Fruit fly (Drosophila melanogaster) whole organism, embryonic: ENCODE results near the gene boil.

Experiments
- B-H1 ChIP-seq: fragments of 200-800 bp; sonication (Bioruptor generic); IDR thresholded peaks from 3 replicates; pipeline ENCODE4 v1.3.6; 2022; ENCODE audit warnings: missing biosample characterization, missing genetic modification characterization
- Bgb ChIP-seq: fragments of 200-800 bp; sonication (Bioruptor generic); IDR thresholded peaks from 2 replicates; pipeline ENCODE4 v1.3.6; 2022; ENCODE audit warnings: missing biosample characterization, missing genetic modification characterization; ENCODE audit not compliant: partially characterized antibody
- BtbVII ChIP-seq: fragments of 200-800 bp; sonication (Bioruptor generic); optimal IDR thresholded peaks from 3 replicates; lab custom pipeline; 2017; ENCODE audit warnings: missing biosample characterization, mild to moderate bottlenecking, missing genetic modification characterization
- CG10366 ChIP-seq: fragments of 200-800 bp; sonication (Bioruptor generic); IDR thresholded peaks from 2 replicates; pipeline ENCODE4 v1.3.6; 2022; ENCODE audit warnings: missing biosample characterization, missing genetic modification characterization
- CG10543 ChIP-seq: fragments of 200-800 bp; sonication (Bioruptor generic); optimal IDR thresholded peaks from 3 replicates; lab custom pipeline; 2017; ENCODE audit warnings: missing biosample characterization, mild to moderate bottlenecking, missing genetic modification characterization, moderate library complexity
- CG11504 ChIP-seq: fragments of 200-800 bp; sonication (Bioruptor generic); optimal IDR thresholded peaks from 3 replicates; lab custom pipeline; 2019; ENCODE audit warnings: missing biosample characterization, mild to moderate bottlenecking, missing genetic modification characterization, moderate library complexity
- CG12071 ChIP-seq: fragments of 200-800 bp; sonication (Bioruptor generic); optimal IDR thresholded peaks from 3 replicates; lab custom pipeline; 2018; ENCODE audit warnings: missing biosample characterization, mild to moderate bottlenecking, missing genetic modification characterization
- CG13296 ChIP-seq: fragments of 200-800 bp; sonication (Bioruptor generic); optimal IDR thresholded peaks from 3 replicates; lab custom pipeline; 2018; ENCODE audit warnings: missing biosample characterization, mild to moderate bottlenecking, missing genetic modification characterization
- CG14050 ChIP-seq: fragments of 200-800 bp; sonication (Bioruptor generic); IDR thresholded peaks from 3 replicates; pipeline ENCODE4 v1.3.6; 2022; ENCODE audit warnings: missing biosample characterization, missing genetic modification characterization
- CG14965 ChIP-seq: fragments of 200-800 bp; sonication (Bioruptor generic); optimal IDR thresholded peaks from 2 replicates; lab custom pipeline; 2016; ENCODE audit warnings: missing biosample characterization, missing genetic modification characterization, borderline replicate concordance
- CG16779 ChIP-seq: fragments of 200-800 bp; sonication (Bioruptor generic); IDR thresholded peaks from 2 replicates; pipeline ENCODE4 v1.3.6; 2022; ENCODE audit warnings: missing biosample characterization, missing genetic modification characterization
- CG17328 ChIP-seq: fragments of 200-800 bp; sonication (Bioruptor generic); IDR thresholded peaks from 2 replicates; pipeline ENCODE4 v1.3.6; 2022; ENCODE audit warnings: missing biosample characterization, missing genetic modification characterization
- CG30403 ChIP-seq: fragments of 200-800 bp; sonication (Bioruptor generic); optimal IDR thresholded peaks from 3 replicates; lab custom pipeline; 2016; ENCODE audit warnings: missing biosample characterization, missing genetic modification characterization
- CG31365 ChIP-seq: fragments of 200-800 bp; sonication (Bioruptor generic); optimal IDR thresholded peaks from 2 replicates; lab custom pipeline; 2018; ENCODE audit warnings: missing biosample characterization, mild to moderate bottlenecking, missing genetic modification characterization
- CG3163 ChIP-seq: fragments of 200-800 bp; sonication (Bioruptor generic); optimal IDR thresholded peaks from 3 replicates; lab custom pipeline; 2016; ENCODE audit warnings: missing biosample characterization, missing genetic modification characterization
- CG6765 ChIP-seq: fragments of 200-800 bp; sonication (Bioruptor generic); optimal IDR thresholded peaks from 3 replicates; lab custom pipeline; 2017; ENCODE audit warnings: missing biosample characterization, mild to moderate bottlenecking, missing genetic modification characterization
- CG8281 ChIP-seq: fragments of 200-800 bp; sonication (Bioruptor generic); optimal IDR thresholded peaks from 2 replicates; lab custom pipeline; 2018; ENCODE audit warnings: missing biosample characterization, mild to moderate bottlenecking, missing genetic modification characterization, moderate library complexity
- CG8944 ChIP-seq: fragments of 200-800 bp; sonication (Bioruptor generic); optimal IDR thresholded peaks from 3 replicates; lab custom pipeline; 2016; ENCODE audit warnings: missing biosample characterization, missing genetic modification characterization
- CG9727 ChIP-seq: fragments of 200-800 bp; sonication (Bioruptor generic); optimal IDR thresholded peaks from 3 replicates; lab custom pipeline; 2017; ENCODE audit warnings: missing biosample characterization, mild to moderate bottlenecking, missing genetic modification characterization
- CG9817 ChIP-seq: fragments of 200-800 bp; sonication (Bioruptor generic); optimal IDR thresholded peaks from 2 replicates; lab custom pipeline; 2018; ENCODE audit warnings: missing biosample characterization, mild to moderate bottlenecking, missing genetic modification characterization, moderate library complexity
- CG9876 ChIP-seq: fragments of 200-800 bp; sonication (Bioruptor generic); optimal IDR thresholded peaks from 2 replicates; lab custom pipeline; 2016; ENCODE audit warnings: missing biosample characterization, missing genetic modification characterization
- CHES-1-like ChIP-seq: fragments of 200-800 bp; sonication (Bioruptor generic); optimal IDR thresholded peaks from 2 replicates; lab custom pipeline; 2016; ENCODE audit warnings: missing biosample characterization, missing genetic modification characterization
- CkIIα-i1 ChIP-seq: fragments of 200-800 bp; sonication (Bioruptor generic); IDR thresholded peaks from 2 replicates; pipeline ENCODE4 v1.3.6; 2022; ENCODE audit warnings: missing biosample characterization, missing genetic modification characterization
- Doc3 ChIP-seq: fragments of 200-800 bp; sonication (Bioruptor generic); IDR thresholded peaks from 3 replicates; pipeline ENCODE4 v1.3.6; 2022; ENCODE audit warnings: missing biosample characterization, missing genetic modification characterization; ENCODE audit not compliant: partially characterized antibody
- GATAe ChIP-seq: fragments of 200-800 bp; sonication (Bioruptor generic); conservative IDR thresholded peaks from 2 replicates; pipeline ENCODE4 v1.3.6; 2022; ENCODE audit warnings: missing biosample characterization, missing genetic modification characterization
- Kr ChIP-seq: fragments of 200-800 bp; sonication (Bioruptor generic); optimal IDR thresholded peaks from 2 replicates; lab custom pipeline; 2017; ENCODE audit warnings: missing biosample characterization, mild to moderate bottlenecking, missing genetic modification characterization
- Max ChIP-seq: fragments of 200-800 bp; sonication (Bioruptor generic); optimal IDR thresholded peaks from 2 replicates; lab custom pipeline; 2016; ENCODE audit warnings: missing biosample characterization, mild to moderate bottlenecking, missing genetic modification characterization
- NC2β ChIP-seq: fragments of 200-800 bp; sonication (Bioruptor generic); optimal IDR thresholded peaks from 2 replicates; lab custom pipeline; 2016; ENCODE audit warnings: missing biosample characterization, missing genetic modification characterization
- Oaz ChIP-seq: fragments of 200-800 bp; sonication (Bioruptor generic); IDR thresholded peaks from 2 replicates; pipeline ENCODE4 v1.3.6; 2022; ENCODE audit warnings: missing biosample characterization, missing genetic modification characterization
- Scr ChIP-seq: fragments of 200-800 bp; sonication (Bioruptor generic); IDR thresholded peaks from 2 replicates; pipeline ENCODE4 v1.3.6; 2022; ENCODE audit warnings: missing biosample characterization, missing genetic modification characterization; ENCODE audit not compliant: partially characterized antibody
- Six4 ChIP-seq: fragments of 200-800 bp; sonication (Bioruptor generic); optimal IDR thresholded peaks from 2 replicates; lab custom pipeline; 2016; ENCODE audit warnings: missing biosample characterization, missing genetic modification characterization
- ac ChIP-seq: fragments of 200-800 bp; sonication (Bioruptor generic); optimal IDR thresholded peaks from 3 replicates; lab custom pipeline; 2017; ENCODE audit warnings: missing biosample characterization, mild to moderate bottlenecking, missing genetic modification characterization
- cg ChIP-seq: fragments of 200-800 bp; sonication (Bioruptor generic); optimal IDR thresholded peaks from 3 replicates; lab custom pipeline; 2019; ENCODE audit warnings: missing biosample characterization, mild to moderate bottlenecking, missing genetic modification characterization, moderate library complexity
- chn ChIP-seq: fragments of 200-800 bp; sonication (Bioruptor generic); optimal IDR thresholded peaks from 2 replicates; lab custom pipeline; 2016; ENCODE audit warnings: missing biosample characterization, missing genetic modification characterization
- corto ChIP-seq: fragments of 200-800 bp; sonication (Bioruptor generic); optimal IDR thresholded peaks from 2 replicates; lab custom pipeline; 2016; ENCODE audit warnings: missing biosample characterization, mild to moderate bottlenecking, missing genetic modification characterization, moderate library complexity
- dati ChIP-seq: fragments of 200-800 bp; sonication (Bioruptor generic); IDR thresholded peaks from 2 replicates; pipeline ENCODE4 v1.3.6; 2022; ENCODE audit warnings: missing biosample characterization, missing genetic modification characterization
- gsb ChIP-seq: fragments of 200-800 bp; sonication (Bioruptor generic); IDR thresholded peaks from 2 replicates; pipeline ENCODE4 v1.3.6; 2022; ENCODE audit warnings: missing biosample characterization, missing genetic modification characterization
- hbn ChIP-seq: fragments of 200-800 bp; sonication (Bioruptor generic); IDR thresholded peaks from 2 replicates; pipeline ENCODE4 v1.3.6; 2022; ENCODE audit warnings: missing biosample characterization, missing genetic modification characterization; ENCODE audit not compliant: partially characterized antibody
- jigr1 ChIP-seq: fragments of 200-800 bp; sonication (Bioruptor generic); IDR thresholded peaks from 3 replicates; pipeline ENCODE4 v1.3.6; 2022; ENCODE audit warnings: missing biosample characterization, missing genetic modification characterization
- ken ChIP-seq: fragments of 200-800 bp; sonication (Bioruptor generic); IDR thresholded peaks from 3 replicates; pipeline ENCODE4 v1.3.6; 2022; ENCODE audit warnings: missing biosample characterization, missing genetic modification characterization
- klu ChIP-seq: fragments of 200-800 bp; sonication (Bioruptor generic); IDR thresholded peaks from 2 replicates; pipeline ENCODE4 v1.3.6; 2022; ENCODE audit warnings: missing biosample characterization, missing genetic modification characterization
- lilli ChIP-seq: fragments of 200-800 bp; sonication (Bioruptor generic); optimal IDR thresholded peaks from 3 replicates; lab custom pipeline; 2016; ENCODE audit warnings: missing biosample characterization, missing genetic modification characterization
- lov ChIP-seq, 2 experiments: fragments of 200-800 bp in 1 of 2; fragments of >200 bp in 1 of 2; sonication (Bioruptor generic) in 1 of 2; IDR thresholded peaks in 1 of 2; optimal IDR thresholded peaks in 1 of 2; 2 replicates in 1 of 2; 3 replicates in 1 of 2; pipeline versions ENCODE4 v1.3.6 to Lab custom; 2017 to 2022; ENCODE audit warnings: missing biosample characterization in 1 of 2, missing genetic modification characterization in 1 of 2
- maf-S ChIP-seq: fragments of 200-800 bp; sonication (Bioruptor generic); optimal IDR thresholded peaks from 2 replicates; lab custom pipeline; 2016; ENCODE audit warnings: missing biosample characterization, missing genetic modification characterization
- salm ChIP-seq: fragments of 200-800 bp; sonication (Bioruptor generic); optimal IDR thresholded peaks from 2 replicates; lab custom pipeline; 2018; ENCODE audit warnings: missing biosample characterization, mild to moderate bottlenecking, missing genetic modification characterization
- sd ChIP-seq: fragments of 200-800 bp; sonication (Bioruptor generic); optimal IDR thresholded peaks from 3 replicates; lab custom pipeline; 2018; ENCODE audit warnings: missing biosample characterization, mild to moderate bottlenecking, missing genetic modification characterization, moderate library complexity
- sna ChIP-seq: fragments of 200-800 bp; sonication (Bioruptor generic); IDR thresholded peaks from 2 replicates; pipeline ENCODE4 v1.3.6; 2022; ENCODE audit warnings: missing biosample characterization, missing genetic modification characterization; ENCODE audit not compliant: partially characterized antibody
- ttk ChIP-seq: fragments of 200-800 bp; sonication (Bioruptor generic); IDR thresholded peaks from 2 replicates; pipeline ENCODE4 v2.1.2; 2022; ENCODE audit warnings: missing biosample characterization, missing genetic modification characterization
- tx ChIP-seq: fragments of 200-800 bp; sonication (Bioruptor generic); optimal IDR thresholded peaks from 2 replicates; lab custom pipeline; 2016; ENCODE audit warnings: missing biosample characterization, missing genetic modification characterization
- z ChIP-seq: fragments of 200-800 bp; sonication (Bioruptor generic); IDR thresholded peaks from 3 replicates; pipeline ENCODE4 v1.3.6; 2022; ENCODE audit warnings: missing biosample characterization, missing genetic modification characterization
- zf30C ChIP-seq: fragments of 200-800 bp; sonication (Bioruptor generic); optimal IDR thresholded peaks from 3 replicates; lab custom pipeline; 2018; ENCODE audit warnings: missing biosample characterization, mild to moderate bottlenecking, missing genetic modification characterization

boil gene

dm6 chrX:4908926-4909432 is 33.5 kb downstream of the boil start, which contains the start of gene CG32772 (continued):
- TF ChIP-seq dati (GFP tag; lab: Robert Waterston, UW) (no peak), ken (GFP tag; lab: Robert Waterston, UW) (no peak), Kr (GFP tag; lab: Kevin White, UChicago) (no peak), ttk (GFP tag; lab: Robert Waterston, UW) (no peak), CG14965 (GFP tag; lab: Kevin White, UChicago) (no peak), klu (GFP tag; lab: Robert Waterston, UW) (no peak), BtbVII (GFP tag; lab: Kevin White, UChicago) (no peak), CG10543 (GFP tag; lab: Kevin White, UChicago) (peak; percentile 16), CG6765 (GFP tag; lab: Kevin White, UChicago) (no peak), z (GFP tag; lab: Robert Waterston, UW) (no peak), lilli (GFP tag; lab: Kevin White, UChicago) (peak; percentile 4), CG10366 (GFP tag; lab: Robert Waterston, UW) (no peak), CG30403 (GFP tag; lab: Kevin White, UChicago) (no peak), CG11504 (tag; lab: Kevin White, UChicago) (peak; percentile 2), lov (optimal IDR thresholded peaks at IDR 0.05; lab: Kevin White, UChicago) (no peak), lov (GFP tag; IDR thresholded peaks at IDR 0.05; lab: Robert Waterston, UW) (no peak), Doc3 (GFP tag; lab: Robert Waterston, UW) (peak; percentile 53; the same call in 1 of the 3 replicates), CG3163 (GFP tag; lab: Kevin White, UChicago) (no peak), Bgb (GFP tag; lab: Robert Waterston, UW) (peak; percentile 89), sna (GFP tag; lab: Robert Waterston, UW) (peak; percentile 68), sd (tag; lab: Kevin White, UChicago) (peak; percentile 32), NC2β (GFP tag; lab: Kevin White, UChicago) (no peak), CG9817 (tag; lab: Kevin White, UChicago) (no peak), Oaz (no peak), CG13296 (GFP tag; lab: Kevin White, UChicago) (no peak), jigr1 (no peak), cg (peak; percentile 93), chn (GFP tag; lab: Kevin White, UChicago) (no peak), CG9727 (GFP tag; lab: Kevin White, UChicago) (no peak), CG8281 (no peak), Scr (peak; percentile 80), CHES-1-like (GFP tag; lab: Kevin White, UChicago) (no peak), tx (GFP tag; lab: Kevin White, UChicago) (no peak), CG16779 (no peak), CG31365 (tag; lab: Kevin White, UChicago) (no peak), CG14050 (no peak), CG8944 (GFP tag; lab: Kevin White, UChicago) (no peak), Six4 (no peak), CG17328 (no peak), CkIIα-i1 (no peak), zf30C (GFP tag; lab: Kevin White, UChicago) (peak; percentile 31), GATAe (GFP tag; lab: Robert Waterston, UW) (peak; percentile 52), Max (GFP tag; lab: Kevin White, UChicago) (no peak), salm (tag; lab: Kevin White, UChicago) (no peak), gsb (GFP tag; lab: Robert Waterston, UW) (no peak), corto (GFP tag; lab: Kevin White, UChicago) (peak; percentile 70), CG12071 (GFP tag; lab: Kevin White, UChicago) (no peak), B-H1 (GFP tag; lab: Robert Waterston, UW) (no peak), CG9876 (GFP tag; lab: Kevin White, UChicago) (no peak), ac (GFP tag; lab: Kevin White, UChicago) (no peak), maf-S (GFP tag; lab: Kevin White, UChicago) (no peak), hbn (peak; percentile 32; the same call in 1 of the 2 replicates)
